Worm (Caenorhabditis elegans) whole organism, early embryonic: ENCODE results near the gene mex-5.

Experiments used
- B0310.2 ChIP-seq: sonication (generic microtip); optimal IDR thresholded peaks from 2 replicates; lab custom pipeline; 2016; ENCODE audit warnings: mild to moderate bottlenecking, missing genetic modification characterization, missing compliant biosample characterization
- F13C5.2 ChIP-seq: sonication (generic microtip); optimal IDR thresholded peaks from 2 replicates; lab custom pipeline; 2017; ENCODE audit warnings: mild to moderate bottlenecking, missing genetic modification characterization, inconsistent platforms, missing compliant biosample characterization
- aly-1 ChIP-seq: sonication (generic microtip); optimal IDR thresholded peaks from 2 replicates; lab custom pipeline; 2016; ENCODE audit warnings: missing genetic modification characterization, missing compliant biosample characterization
- ama-1 ChIP-seq: fragments of 150-350 bp; optimal IDR thresholded peaks from 2 replicates; lab custom pipeline; 2014
- ceh-13 ChIP-seq: fragments of 200-800 bp; sonication (Bioruptor generic); optimal IDR thresholded peaks from 2 replicates; lab custom pipeline; 2018; ENCODE audit warnings: mild to moderate bottlenecking, missing genetic modification characterization, missing compliant biosample characterization
- ceh-36 ChIP-seq: sonication (generic microtip); optimal IDR thresholded peaks from 2 replicates; lab custom pipeline; 2016; ENCODE audit warnings: missing genetic modification characterization, inconsistent platforms, missing compliant biosample characterization
- ets-7 ChIP-seq: sonication (generic microtip); optimal IDR thresholded peaks from 2 replicates; lab custom pipeline; 2016; ENCODE audit warnings: missing genotype, missing genetic modification characterization, missing compliant biosample characterization
- flt-1 ChIP-seq: fragments of 200-800 bp; sonication (Bioruptor generic); IDR thresholded peaks from 2 replicates; pipeline ENCODE4 v1.3.6; 2022; ENCODE audit warnings: missing genetic modification characterization, missing compliant biosample characterization
- hnd-1 ChIP-seq: sonication (generic microtip); optimal IDR thresholded peaks from 2 replicates; lab custom pipeline; 2016; ENCODE audit warnings: missing genetic modification characterization, missing compliant biosample characterization
- pes-1 ChIP-seq: fragments of 200-800 bp; sonication (Bioruptor generic); IDR thresholded peaks from 2 replicates; pipeline ENCODE4 v1.3.6; 2022; ENCODE audit warnings: missing genetic modification reagents, missing genetic modification characterization, missing compliant biosample characterization
- scrt-1 ChIP-seq: fragments of 200-800 bp; sonication (Bioruptor generic); IDR thresholded peaks from 2 replicates; pipeline ENCODE4 v1.3.6; 2022; ENCODE audit warnings: missing genetic modification characterization, missing compliant biosample characterization
- tbx-11 ChIP-seq: fragments of 200-800 bp; sonication (Bioruptor generic); IDR thresholded peaks from 2 replicates; pipeline ENCODE4 v1.3.6; 2022; ENCODE audit warnings: missing genetic modification characterization, missing compliant biosample characterization
- tbx-37 ChIP-seq: fragments of 200-800 bp; sonication (Bioruptor generic); conservative IDR thresholded peaks from 2 replicates; pipeline ENCODE4 v1.3.6; 2022; ENCODE audit warnings: missing genetic modification reagents, missing genetic modification characterization, missing compliant biosample characterization
- tra-4 ChIP-seq: sonication (generic microtip); optimal IDR thresholded peaks from 2 replicates; lab custom pipeline; 2017; ENCODE audit warnings: missing genetic modification characterization, missing compliant biosample characterization

DNA sequence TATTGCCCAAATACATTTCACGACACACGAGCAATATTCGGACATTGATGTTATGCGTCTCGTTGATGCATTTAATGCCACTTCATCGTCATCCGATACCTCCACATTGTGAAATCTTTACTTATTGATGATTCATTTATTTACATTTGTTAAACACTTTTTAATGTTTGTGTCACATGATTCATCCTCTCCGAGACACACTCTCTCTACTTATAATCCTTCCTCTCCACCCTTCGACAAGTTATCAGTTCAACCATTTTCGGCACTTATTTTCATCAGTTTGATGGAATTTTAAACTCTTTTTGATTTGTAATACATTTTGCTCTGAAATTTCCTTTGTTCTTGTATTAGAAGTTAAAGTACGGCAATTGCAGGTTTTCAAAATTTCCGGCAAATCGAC is 7.4 kb upstream of the mex-5 start:
- no peak for TF ChIP-seq ama-1 (lab: Kevin White, UChicago)
- TF ChIP-seq aly-1 (tag; lab: Kevin White, UChicago): no peak
- TF ChIP-seq pes-1 (GFP tag; lab: Robert Waterston, UW): no peak
- TF ChIP-seq hnd-1 (tag; lab: Kevin White, UChicago): no peak
- TF ChIP-seq flt-1: no peak
- no peak for TF ChIP-seq B0310.2 (tag; lab: Kevin White, UChicago)
- TF ChIP-seq ceh-13: no peak
- no peak for TF ChIP-seq ets-7 (tag; lab: Kevin White, UChicago)
- no peak for TF ChIP-seq scrt-1 (GFP tag; lab: Robert Waterston, UW)
- no peak for TF ChIP-seq tbx-11 (GFP tag; lab: Robert Waterston, UW)
- no peak for TF ChIP-seq F13C5.2 (tag; lab: Kevin White, UChicago)
- no peak for TF ChIP-seq ceh-36
- TF ChIP-seq tra-4 (tag; lab: Kevin White, UChicago): no peak
- TF ChIP-seq tbx-37 (GFP tag; lab: Robert Waterston, UW): no peak
